Worm (Caenorhabditis elegans) whole organism, midembryonic: ENCODE data around the gene B0507.1.

ENCODE experiments used
- T22C8.4 ChIP-seq: fragments of 200-800 bp; sonication (Bioruptor generic); IDR thresholded peaks from 2 replicates; pipeline ENCODE4 v1.3.6; 2022; ENCODE audit warnings: missing genetic modification characterization, missing compliant biosample characterization
- cog-1 ChIP-seq: sonication (generic microtip); optimal IDR thresholded peaks from 2 replicates; lab custom pipeline; 2016; ENCODE audit warnings: missing genetic modification characterization, missing compliant biosample characterization
- flt-1 ChIP-seq: fragments of 200-800 bp; sonication (Bioruptor generic); IDR thresholded peaks from 2 replicates; pipeline ENCODE4 v1.3.6; 2022; ENCODE audit warnings: missing genetic modification characterization, missing compliant biosample characterization
- klf-2 ChIP-seq: fragments of 200-800 bp; sonication (Bioruptor generic); conservative IDR thresholded peaks from 2 replicates; pipeline ENCODE4 v1.3.6; 2022; ENCODE audit warnings: missing genetic modification reagents, missing genetic modification characterization, missing compliant biosample characterization
- ztf-23 ChIP-seq: fragments of 200-800 bp; sonication (Bioruptor generic); IDR thresholded peaks from 2 replicates; pipeline ENCODE4 v1.3.6; 2022; ENCODE audit warnings: missing genetic modification reagents, missing genetic modification characterization, missing compliant biosample characterization
- ztf-29 ChIP-seq: fragments of 200-800 bp; sonication (Bioruptor generic); IDR thresholded peaks from 2 replicates; pipeline ENCODE4 v1.3.6; 2022; ENCODE audit warnings: missing genetic modification reagents, missing genetic modification characterization, missing compliant biosample characterization

DNA sequence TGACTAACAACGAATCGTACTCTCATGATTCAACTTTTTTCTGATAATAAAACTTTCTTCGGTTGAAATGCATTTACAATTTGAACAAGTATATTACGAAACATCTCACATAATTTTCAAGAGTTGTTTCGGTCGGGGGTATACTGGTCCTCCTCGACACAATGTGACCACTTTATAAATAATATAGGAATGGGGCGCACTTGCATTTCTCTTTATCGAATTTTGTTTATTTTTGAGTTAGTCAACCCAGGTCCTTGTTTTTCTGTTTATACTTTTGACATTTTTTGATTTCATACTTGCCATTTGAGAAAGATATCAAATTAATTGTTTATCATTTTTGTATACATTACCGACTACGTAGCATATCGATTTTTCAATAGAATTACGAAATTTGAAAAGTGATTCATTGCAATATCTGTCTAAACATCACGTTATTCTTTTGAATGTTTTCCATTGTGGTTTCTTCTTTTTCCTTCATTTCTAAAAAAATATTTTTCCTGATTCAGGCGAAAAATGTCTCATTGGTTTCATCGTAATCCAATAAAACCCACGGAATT is 2.5 kb upstream of the B0507.1 start, which contains the start of gene B0507.2:
- TF ChIP-seq ztf-29 (GFP tag; lab: Robert Waterston, UW) (no peak), flt-1 (GFP tag; lab: Robert Waterston, UW) (no peak), T22C8.4 (no peak), ztf-23 (GFP tag; lab: Robert Waterston, UW) (no peak), klf-2 (no peak), cog-1 (tag; lab: Kevin White, UChicago) (no peak)
